Worm (Caenorhabditis elegans) whole organism, L4/young adult: ENCODE measurements around the gene rps-23.

ENCODE experiments used
- W03F9.2 ChIP-seq: fragments of 150-350 bp; optimal IDR thresholded peaks from 2 replicates; lab custom pipeline; 2014; ENCODE audit warnings: missing biosample characterization, missing genetic modification characterization
- dao-5 ChIP-seq: sonication (generic microtip); optimal IDR thresholded peaks from 2 replicates; lab custom pipeline; 2016; ENCODE audit warnings: missing genotype, missing genetic modification characterization, moderate library complexity, missing compliant biosample characterization
- him-1 ChIP-seq: sonication (generic microtip); optimal IDR thresholded peaks from 2 replicates; lab custom pipeline; 2016; ENCODE audit warnings: missing genotype, missing genetic modification reagents, missing genetic modification characterization, missing compliant biosample characterization

ce11 chrIV:12376021-12376420, 14.8 kb downstream of the rps-23 start, which contains the start of gene atz-1:
- TF ChIP-seq him-1 (tag; lab: Kevin White, UChicago) (no peak), dao-5 (tag; lab: Kevin White, UChicago) (no peak), W03F9.2 (tag; lab: Kevin White, UChicago) (no peak)
